Fruit fly (Drosophila melanogaster) whole organism, embryonic: ENCODE data around the gene Doa.

Experiments used
- Atf6 ChIP-seq: fragments of 200-800 bp; sonication (Bioruptor generic); IDR thresholded peaks from 2 replicates; pipeline ENCODE4 v1.3.6; 2022; ENCODE audit warnings: missing biosample characterization, missing genetic modification characterization
- CG11398 ChIP-seq: fragments of 200-800 bp; sonication (Bioruptor generic); optimal IDR thresholded peaks from 2 replicates; lab custom pipeline; 2016; ENCODE audit warnings: missing biosample characterization, missing genetic modification characterization
- CG13424 ChIP-seq: fragments of 200-800 bp; sonication (Bioruptor generic); optimal IDR thresholded peaks from 2 replicates; lab custom pipeline; 2019; ENCODE audit warnings: missing biosample characterization, mild to moderate bottlenecking, missing genetic modification characterization, moderate library complexity
- CG1529 ChIP-seq: fragments of 200-800 bp; sonication (Bioruptor generic); optimal IDR thresholded peaks from 3 replicates; lab custom pipeline; 2018; ENCODE audit warnings: missing biosample characterization, missing genetic modification characterization
- CG15479 ChIP-seq: fragments of 200-800 bp; sonication (Bioruptor generic); optimal IDR thresholded peaks from 3 replicates; lab custom pipeline; 2019; ENCODE audit warnings: missing biosample characterization, mild to moderate bottlenecking, missing genetic modification characterization, moderate library complexity
- CG15514 ChIP-seq: fragments of 200-800 bp; sonication (Bioruptor generic); optimal IDR thresholded peaks from 3 replicates; lab custom pipeline; 2017; ENCODE audit warnings: missing biosample characterization, missing genetic modification characterization, mild to moderate bottlenecking, moderate library complexity, missing genetic modification reagents
- CG16863 ChIP-seq: fragments of 200-800 bp; sonication (Bioruptor generic); optimal IDR thresholded peaks from 3 replicates; lab custom pipeline; 2016; ENCODE audit warnings: missing biosample characterization, missing genetic modification characterization
- CG17385 ChIP-seq: fragments of 200-800 bp; sonication (Bioruptor generic); optimal IDR thresholded peaks from 3 replicates; lab custom pipeline; 2018; ENCODE audit warnings: missing biosample characterization, mild to moderate bottlenecking, missing genetic modification characterization
- CG2712 ChIP-seq: fragments of 200-800 bp; optimal IDR thresholded peaks from 3 replicates; lab custom pipeline; 2019; ENCODE audit warnings: missing biosample characterization, mild to moderate bottlenecking, missing genetic modification characterization, moderate library complexity
- CG3163 ChIP-seq: fragments of 200-800 bp; sonication (Bioruptor generic); optimal IDR thresholded peaks from 3 replicates; lab custom pipeline; 2016; ENCODE audit warnings: missing biosample characterization, missing genetic modification characterization
- CG34224 ChIP-seq: fragments of 200-800 bp; sonication (Bioruptor generic); IDR thresholded peaks from 3 replicates; pipeline ENCODE4 v1.3.6; 2022; ENCODE audit warnings: missing biosample characterization, missing genetic modification characterization; ENCODE audit not compliant: partially characterized antibody
- CG43689 ChIP-seq: fragments of 200-800 bp; sonication (Bioruptor generic); IDR thresholded peaks from 2 replicates; pipeline ENCODE4 v1.3.6; 2022; ENCODE audit warnings: missing biosample characterization, missing genetic modification characterization
- CG6854 ChIP-seq: fragments of 200-800 bp; sonication (Bioruptor generic); optimal IDR thresholded peaks from 3 replicates; lab custom pipeline; 2017; ENCODE audit warnings: missing biosample characterization, mild to moderate bottlenecking, missing genetic modification characterization
- CG7372 ChIP-seq: fragments of 200-800 bp; sonication (Bioruptor generic); IDR thresholded peaks from 2 replicates; pipeline ENCODE4 v1.3.6; 2022; ENCODE audit warnings: missing biosample characterization, missing genetic modification characterization
- CG7987 ChIP-seq: fragments of 200-800 bp; sonication (Bioruptor generic); optimal IDR thresholded peaks from 2 replicates; lab custom pipeline; 2018; ENCODE audit warnings: missing biosample characterization, mild to moderate bottlenecking, missing genetic modification characterization, moderate library complexity
- CG8089 ChIP-seq: fragments of 200-800 bp; sonication (Bioruptor generic); optimal IDR thresholded peaks from 3 replicates; lab custom pipeline; 2016; ENCODE audit warnings: missing biosample characterization, missing genetic modification characterization
- CG8290 ChIP-seq, 3 experiments: fragments of 200-800 bp; sonication (Bioruptor generic); optimal IDR thresholded peaks; 2 replicates each; lab custom pipeline; 2016 to 2019; ENCODE audit warnings: missing biosample characterization in 3 of 3, missing genetic modification characterization in 3 of 3, mild to moderate bottlenecking in 2 of 3, moderate library complexity in 1 of 3
- Dek ChIP-seq: fragments of 200-800 bp; sonication (Bioruptor generic); optimal IDR thresholded peaks from 3 replicates; lab custom pipeline; 2019; ENCODE audit warnings: missing biosample characterization, mild to moderate bottlenecking, missing genetic modification characterization, moderate library complexity
- Hmr ChIP-seq: fragments of 200-800 bp; sonication (Bioruptor generic); optimal IDR thresholded peaks from 3 replicates; lab custom pipeline; 2017; ENCODE audit warnings: mild to moderate bottlenecking, missing biosample characterization, missing genetic modification reagents, missing genetic modification characterization
- Max ChIP-seq: fragments of 200-800 bp; sonication (Bioruptor generic); optimal IDR thresholded peaks from 2 replicates; lab custom pipeline; 2016; ENCODE audit warnings: missing biosample characterization, mild to moderate bottlenecking, missing genetic modification characterization
- NfI ChIP-seq: fragments of 200-800 bp; sonication (Bioruptor generic); optimal IDR thresholded peaks from 3 replicates; lab custom pipeline; 2018; ENCODE audit warnings: missing biosample characterization, mild to moderate bottlenecking, missing genetic modification characterization, moderate library complexity
- Poxn ChIP-seq: fragments of 200-800 bp; sonication (Bioruptor generic); IDR thresholded peaks from 2 replicates; pipeline ENCODE4 v1.3.6; 2022; ENCODE audit warnings: missing biosample characterization, missing genetic modification characterization
- TFAM ChIP-seq: fragments of 200-800 bp; sonication (Bioruptor generic); optimal IDR thresholded peaks from 2 replicates; lab custom pipeline; 2017; ENCODE audit warnings: missing biosample characterization, missing genetic modification characterization, inconsistent platforms
- amos ChIP-seq: fragments of 200-800 bp; sonication (Bioruptor generic); IDR thresholded peaks from 2 replicates; pipeline ENCODE4 v1.3.6; 2022; ENCODE audit warnings: missing biosample characterization, missing genetic modification characterization; ENCODE audit not compliant: partially characterized antibody
- chinmo ChIP-seq: fragments of 200-800 bp; sonication (Bioruptor generic); IDR thresholded peaks from 4 replicates; pipeline ENCODE4 v1.3.6; 2022; ENCODE audit warnings: missing biosample characterization, missing genetic modification characterization; ENCODE audit not compliant: partially characterized antibody
- disco-r ChIP-seq: fragments of 200-800 bp; sonication (Bioruptor generic); optimal IDR thresholded peaks from 2 replicates; lab custom pipeline; 2016; ENCODE audit warnings: missing biosample characterization, missing genetic modification characterization
- fu2 ChIP-seq: fragments of 200-800 bp; sonication (Bioruptor generic); optimal IDR thresholded peaks from 2 replicates; lab custom pipeline; 2016; ENCODE audit warnings: missing biosample characterization, missing genetic modification characterization
- gfzf ChIP-seq: fragments of 200-800 bp; sonication (Bioruptor generic); optimal IDR thresholded peaks from 2 replicates; lab custom pipeline; 2016; ENCODE audit warnings: missing biosample characterization, mild to moderate bottlenecking, missing genetic modification characterization, moderate library complexity
- grau ChIP-seq: fragments of 200-800 bp; optimal IDR thresholded peaks from 3 replicates; lab custom pipeline; 2019; ENCODE audit warnings: missing biosample characterization, mild to moderate bottlenecking, missing genetic modification characterization, moderate library complexity
- h ChIP-seq: fragments of >200 bp; optimal IDR thresholded peaks from 2 replicates; lab custom pipeline; 2017
- kah ChIP-seq: fragments of 200-800 bp; sonication (Bioruptor generic); optimal IDR thresholded peaks from 2 replicates; lab custom pipeline; 2018; ENCODE audit warnings: missing biosample characterization, mild to moderate bottlenecking, missing genetic modification characterization
- mam ChIP-seq: fragments of 200-800 bp; sonication (Bioruptor generic); optimal IDR thresholded peaks from 3 replicates; lab custom pipeline; 2016; ENCODE audit warnings: missing biosample characterization, missing genetic modification characterization
- nom ChIP-seq: fragments of 200-800 bp; sonication (Bioruptor generic); optimal IDR thresholded peaks from 2 replicates; lab custom pipeline; 2017; ENCODE audit warnings: missing biosample characterization, missing genetic modification characterization, mild to moderate bottlenecking, moderate library complexity, missing genetic modification reagents
- pnt ChIP-seq: fragments of 200-800 bp; sonication (Bioruptor generic); optimal IDR thresholded peaks from 3 replicates; lab custom pipeline; 2016; ENCODE audit warnings: missing biosample characterization, missing genetic modification characterization
- pzg ChIP-seq: fragments of 200-800 bp; sonication (Bioruptor generic); optimal IDR thresholded peaks from 3 replicates; lab custom pipeline; 2018; ENCODE audit warnings: missing biosample characterization, mild to moderate bottlenecking, missing genetic modification characterization, moderate library complexity
- stc ChIP-seq: fragments of 200-800 bp; sonication (Bioruptor generic); IDR thresholded peaks from 2 replicates; pipeline ENCODE4 v1.3.6; 2022; ENCODE audit warnings: missing biosample characterization, missing genetic modification characterization
- trem ChIP-seq: fragments of 200-800 bp; optimal IDR thresholded peaks from 3 replicates; lab custom pipeline; 2019; ENCODE audit warnings: missing biosample characterization, mild to moderate bottlenecking, missing genetic modification characterization, moderate library complexity
- tup ChIP-seq: fragments of 200-800 bp; sonication (Bioruptor generic); optimal IDR thresholded peaks from 2 replicates; lab custom pipeline; 2016; ENCODE audit warnings: missing biosample characterization, mild to moderate bottlenecking, missing genetic modification characterization, moderate library complexity
- unc-4 ChIP-seq: fragments of 200-800 bp; sonication (Bioruptor generic); IDR thresholded peaks from 2 replicates; pipeline ENCODE4 v1.3.6; 2022; ENCODE audit warnings: missing biosample characterization, missing genetic modification characterization; ENCODE audit not compliant: partially characterized antibody
- vfl ChIP-seq: fragments of 200-800 bp; sonication (Bioruptor generic); optimal IDR thresholded peaks from 2 replicates; lab custom pipeline; 2016; ENCODE audit warnings: missing biosample characterization, missing genetic modification characterization
- vnd ChIP-seq: fragments of 200-800 bp; sonication (Bioruptor generic); IDR thresholded peaks from 3 replicates; pipeline ENCODE4 v1.3.6; 2022; ENCODE audit warnings: missing biosample characterization, missing genetic modification characterization; ENCODE audit not compliant: partially characterized antibody
- vvl ChIP-seq: fragments of 200-800 bp; sonication (Bioruptor generic); IDR thresholded peaks from 2 replicates; pipeline ENCODE4 v1.3.6; 2022; ENCODE audit warnings: missing biosample characterization, missing genetic modification characterization
- zen2 ChIP-seq: fragments of 200-800 bp; sonication (Bioruptor generic); IDR thresholded peaks from 3 replicates; pipeline ENCODE4 v1.3.6; 2022; ENCODE audit warnings: missing biosample characterization, missing genetic modification characterization; ENCODE audit not compliant: partially characterized antibody

Gene Doa

DNA sequence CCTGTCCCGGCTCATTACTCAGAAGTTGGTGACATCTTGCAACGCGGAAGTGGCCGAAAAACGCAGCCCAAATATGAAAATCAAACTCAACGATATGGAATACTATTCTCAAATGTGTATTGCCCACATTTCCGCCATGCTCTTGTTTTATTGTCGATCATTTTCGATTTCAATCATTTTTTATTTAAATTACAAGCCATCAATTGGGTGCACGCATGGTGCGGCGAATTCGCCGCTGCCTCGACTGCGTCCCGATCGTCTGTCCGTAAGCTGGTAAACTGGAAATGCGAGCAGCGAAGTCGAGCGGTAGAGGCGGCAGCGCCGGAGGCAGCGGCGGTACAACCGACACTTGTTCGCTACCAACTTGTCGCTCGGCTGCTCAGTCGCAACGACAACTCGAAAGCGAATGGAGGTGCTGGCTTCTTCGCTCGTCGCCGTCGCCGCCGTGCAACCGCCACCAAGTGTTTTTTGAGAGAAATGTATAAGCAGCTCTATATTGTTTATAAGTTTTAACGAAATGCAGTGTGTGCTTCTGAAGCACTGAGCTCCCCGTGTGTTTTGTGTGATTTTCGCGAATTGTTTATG, 3.7 kb downstream of the Doa start (continued):
- TF ChIP-seq amos: peak; percentile 29; the same call in 1 of the 2 replicates
- TF ChIP-seq Dek (tag; lab: Kevin White, UChicago): no peak
- TF ChIP-seq CG11398 (GFP tag; lab: Kevin White, UChicago): no peak
- TF ChIP-seq mam (GFP tag; lab: Kevin White, UChicago): peak; percentile 5
- peak; percentile 70; the same call in 2 of the 4 replicates for TF ChIP-seq chinmo (GFP tag; lab: Robert Waterston, UW)
- no peak for TF ChIP-seq TFAM (GFP tag; lab: Kevin White, UChicago)
- TF ChIP-seq vfl (GFP tag; lab: Kevin White, UChicago): no peak
- TF ChIP-seq Atf6: peak; percentile 21; the same call in 1 of the 2 replicates
- TF ChIP-seq Max (GFP tag; lab: Kevin White, UChicago): no peak
- no peak for TF ChIP-seq CG3163
- 0 out of 2 replicates have a peak, but pooled peaks have one; percentile 24 for TF ChIP-seq unc-4 (GFP tag; lab: Robert Waterston, UW)
- no peak for TF ChIP-seq fu2 (GFP tag; lab: Kevin White, UChicago)
- TF ChIP-seq CG7987: no peak
- no peak for TF ChIP-seq pnt (GFP tag; lab: Kevin White, UChicago)
- no peak for TF ChIP-seq CG6854
- TF ChIP-seq CG8290 (GFP tag; optimal IDR thresholded peaks at IDR 0.05; lab: Kevin White, UChicago): no peak
- TF ChIP-seq CG8290 (tag; optimal IDR thresholded peaks at IDR 0.05; lab: Kevin White, UChicago): peak in 1 of 2 experiments; percentile 28
- TF ChIP-seq tup (GFP tag; lab: Kevin White, UChicago): no peak
- TF ChIP-seq CG43689: no peak
- no peak for TF ChIP-seq trem (tag; lab: Kevin White, UChicago)
- no peak for TF ChIP-seq disco-r
- no peak for TF ChIP-seq kah (GFP tag; lab: Kevin White, UChicago)
- TF ChIP-seq CG7372: no peak
- TF ChIP-seq CG13424 (tag; lab: Kevin White, UChicago): no peak
- TF ChIP-seq CG15514 (GFP tag; lab: Kevin White, UChicago): peak; percentile 11
- TF ChIP-seq gfzf (GFP tag; lab: Kevin White, UChicago): no peak
- TF ChIP-seq Poxn: no peak
- no peak for TF ChIP-seq grau (tag; lab: Kevin White, UChicago)
- no peak for TF ChIP-seq CG2712 (tag; lab: Kevin White, UChicago)
- TF ChIP-seq CG16863: no peak
- TF ChIP-seq Hmr (GFP tag; lab: Kevin White, UChicago): no peak
- no peak for TF ChIP-seq CG15479 (GFP tag; lab: Kevin White, UChicago)
- no peak for TF ChIP-seq stc (GFP tag; lab: Robert Waterston, UW)
- TF ChIP-seq CG8089: no peak
- no peak for TF ChIP-seq CG17385 (GFP tag; lab: Kevin White, UChicago)
- TF ChIP-seq vnd: no peak
- no peak for TF ChIP-seq pzg
- TF ChIP-seq CG34224: no peak
- peak; percentile 45 for TF ChIP-seq nom (GFP tag; lab: Kevin White, UChicago)
- 0 out of 3 replicates have a peak, but pooled peaks have one; percentile 46 for TF ChIP-seq zen2 (GFP tag; lab: Robert Waterston, UW)
- no peak for TF ChIP-seq CG1529 (GFP tag; lab: Kevin White, UChicago)
- TF ChIP-seq vvl (GFP tag; lab: Robert Waterston, UW): peak; percentile 35; the same call in 1 of the 2 replicates
- TF ChIP-seq h (lab: Kevin White, UChicago): no peak
- TF ChIP-seq NfI (GFP tag; lab: Kevin White, UChicago): no peak
